Worm (Caenorhabditis elegans): ENCODE results near the gene phlp-2.
A peak's percentile ranks its signal among the peaks of the same experiment; 100 is the strongest.

phlp-2 gene

ce11 chrIII:4224722-4225121 is 15.4 kb downstream of the phlp-2 start:
- no peak for TF ChIP-seq him-1 (tag; optimal IDR thresholded peaks at IDR 0.05)

ce11 chrIII:4227363-4227762 is 18.1 kb downstream of the phlp-2 start:
- TF ChIP-seq F22D6.2 (tag; optimal IDR thresholded peaks at IDR 0.05), result no peak
- peak; percentile 65 for TF ChIP-seq nhr-80 (tag; optimal IDR thresholded peaks at IDR 0.05)

DNA sequence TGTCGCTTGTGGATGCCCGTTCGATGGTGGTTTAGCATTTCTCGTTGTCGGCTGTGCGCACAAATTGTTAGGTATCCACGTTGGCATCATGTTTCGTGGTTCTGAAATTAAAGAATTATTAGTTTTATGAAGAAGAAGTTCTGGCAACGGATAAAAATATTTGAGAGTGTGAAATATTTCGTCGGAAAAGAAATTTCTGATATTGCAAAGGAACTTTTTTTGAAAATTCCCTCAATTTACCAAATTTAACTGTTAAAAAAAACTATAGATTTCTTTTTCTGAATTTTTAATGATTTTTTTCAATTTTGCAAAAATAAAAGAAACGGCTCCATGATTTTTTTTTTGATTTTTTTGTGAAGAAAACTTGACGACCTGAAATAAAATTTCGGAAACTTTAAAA is 18.7 kb downstream of the phlp-2 start, which contains the start of gene mpk-1:
Gene mpk-1, minus strand, starts transcription at position 101 of the 400 bp plus-strand sequence.
- no peak for TF ChIP-seq Y56A3A.18 (GFP tag; IDR thresholded peaks at IDR 0.05)
- TF ChIP-seq bed-1 (GFP tag; IDR thresholded peaks at IDR 0.05), result no peak

DNA sequence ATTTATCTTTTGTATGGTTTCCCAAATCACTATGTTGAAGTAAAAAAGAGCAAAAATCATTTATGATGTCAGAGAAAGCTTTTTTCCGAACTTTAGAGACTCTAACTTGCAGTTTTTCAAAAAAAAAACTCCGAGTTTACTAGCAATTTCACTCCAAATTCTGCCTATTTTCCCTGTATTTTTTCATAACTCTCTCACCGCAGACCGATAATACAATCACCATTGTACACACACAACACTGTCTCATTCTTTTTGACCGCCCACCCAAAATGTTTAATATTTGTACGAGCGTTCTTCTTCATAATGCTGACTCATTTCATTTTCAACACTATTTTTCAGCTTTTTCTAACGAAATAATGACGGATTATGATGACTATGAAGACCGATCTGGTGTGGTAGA is 19.6 kb downstream of the phlp-2 start, which contains the start of gene F43C1.5:
Gene F43C1.5, plus strand, starts transcription at position 301 of the 400 bp plus-strand sequence.
- TF ChIP-seq ztf-6 (GFP tag; IDR thresholded peaks at IDR 0.05), result no peak
- no peak for TF ChIP-seq T07F8.4 (tag; optimal IDR thresholded peaks at IDR 0.05)
- TF ChIP-seq K11D2.4 (GFP tag; IDR thresholded peaks at IDR 0.05), result no peak
- TF ChIP-seq lin-54 (GFP tag; optimal IDR thresholded peaks at IDR 0.05), result no peak
- no peak for TF ChIP-seq B0261.1 (tag; optimal IDR thresholded peaks at IDR 0.05)
- TF ChIP-seq dox-1 (GFP tag; IDR thresholded peaks at IDR 0.05), result no peak
- TF ChIP-seq ceh-40 (GFP tag; IDR thresholded peaks at IDR 0.05), result no peak
- no peak for TF ChIP-seq F49E8.2 (tag; optimal IDR thresholded peaks at IDR 0.05; ENCODE audit: insufficient read depth)
- no peak for TF ChIP-seq lin-40 (tag; optimal IDR thresholded peaks at IDR 0.05)
- no peak for TF ChIP-seq ztf-18 (tag; optimal IDR thresholded peaks at IDR 0.05)

DNA sequence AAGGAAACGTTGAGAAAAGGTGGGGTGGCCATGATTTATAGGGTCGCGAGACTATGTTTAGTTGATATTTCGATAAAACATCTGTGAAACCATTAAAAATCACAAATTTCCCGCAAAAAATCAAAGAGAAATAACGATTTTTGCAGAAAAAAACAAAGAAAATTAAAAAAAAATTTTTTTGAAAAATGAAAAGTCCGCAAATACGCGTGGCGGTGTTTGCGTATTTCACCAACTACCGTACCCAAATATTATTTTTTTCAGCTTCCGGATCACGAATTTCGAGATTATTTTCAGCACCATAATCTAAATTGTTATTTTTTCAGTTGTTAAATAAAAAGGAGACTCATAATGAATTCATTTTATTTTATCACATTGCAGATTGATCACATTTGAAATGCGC is 20.8 kb downstream of the phlp-2 start:
- no peak for TF ChIP-seq ztf-28 (GFP tag; IDR thresholded peaks at IDR 0.05)
- no peak for TF ChIP-seq Y95B8A.8 (GFP tag; IDR thresholded peaks at IDR 0.05)
- TF ChIP-seq let-607 (tag; optimal IDR thresholded peaks at IDR 0.05), result no peak
- TF ChIP-seq T26A5.8 (tag; optimal IDR thresholded peaks at IDR 0.05), result no peak
- TF ChIP-seq mxl-1 (tag; optimal IDR thresholded peaks at IDR 0.05), result no peak
- no peak for TF ChIP-seq ztf-3 (GFP tag; optimal IDR thresholded peaks at IDR 0.05)
- no peak for TF ChIP-seq mes-4 (tag; optimal IDR thresholded peaks at IDR 0.05)
- no peak for TF ChIP-seq Y53F4B.3 (GFP tag; IDR thresholded peaks at IDR 0.05)
- TF ChIP-seq madf-6 (GFP tag; IDR thresholded peaks at IDR 0.05), result peak; percentile 61
- TF ChIP-seq nfyb-1 (GFP tag; IDR thresholded peaks at IDR 0.05), result no peak
- TF ChIP-seq C17E4.6 (GFP tag; IDR thresholded peaks at IDR 0.05), result no peak
- TF ChIP-seq D2030.7 (GFP tag; IDR thresholded peaks at IDR 0.05), result peak; percentile 27; the same call in 1 of the 2 replicates
- TF ChIP-seq unc-130 (GFP tag; optimal IDR thresholded peaks at IDR 0.05), result no peak
- no peak for TF ChIP-seq K11D2.4 (GFP tag; IDR thresholded peaks at IDR 0.05)
- TF ChIP-seq egl-18 (GFP tag; IDR thresholded peaks at IDR 0.05), result no peak
- TF ChIP-seq repo-1 (tag; optimal IDR thresholded peaks at IDR 0.05), result no peak
- no peak for TF ChIP-seq tbx-9 (tag; optimal IDR thresholded peaks at IDR 0.05; ENCODE audit: borderline replicate concordance)
- TF ChIP-seq somi-1 (GFP tag; optimal IDR thresholded peaks at IDR 0.05), result no peak
- no peak for TF ChIP-seq ztf-18 (tag; optimal IDR thresholded peaks at IDR 0.05)
- peak; percentile 49; the same call in 1 of the 2 replicates for TF ChIP-seq ceh-91 (GFP tag; IDR thresholded peaks at IDR 0.05)
- TF ChIP-seq nfya-1 (tag; optimal IDR thresholded peaks at IDR 0.05; ENCODE audit: borderline replicate concordance, insufficient read depth), result no peak
- peak; percentile 15 for TF ChIP-seq xnd-1 (tag; optimal IDR thresholded peaks at IDR 0.05)
- no peak for TF ChIP-seq T07F8.4 (tag; optimal IDR thresholded peaks at IDR 0.05)
- no peak for TF ChIP-seq mel-28 (tag; optimal IDR thresholded peaks at IDR 0.05; ENCODE audit: borderline replicate concordance)
- 0 out of 2 replicates have a peak, but pooled peaks have one; percentile 17 for TF ChIP-seq dox-1 (GFP tag; IDR thresholded peaks at IDR 0.05)
- peak; percentile 58 for TF ChIP-seq him-1 (tag; optimal IDR thresholded peaks at IDR 0.05)
- TF ChIP-seq ceh-40 (GFP tag; IDR thresholded peaks at IDR 0.05), result no peak
- TF ChIP-seq madf-8 (GFP tag; conservative IDR thresholded peaks at IDR 0.05), result 0 out of 2 replicates have a peak, but pooled peaks have one; percentile 22
- no peak for TF ChIP-seq pha-4 (tag; optimal IDR thresholded peaks at IDR 0.05)
- TF ChIP-seq hmg-1.2 (GFP tag; IDR thresholded peaks at IDR 0.05), result 0 out of 2 replicates have a peak, but pooled peaks have one; percentile 19
- TF ChIP-seq tlf-1 (GFP tag; optimal IDR thresholded peaks at IDR 0.05), result no peak
- no peak for TF ChIP-seq Y67H2A.10 (GFP tag; conservative IDR thresholded peaks at IDR 0.05)
